Fruit fly (Drosophila melanogaster): ENCODE data around the gene PolG1.

PolG1 gene

dm6 chr2L:13803032-13803661 lies 24.4 kb downstream of the PolG1 start, which contains the start of gene CAH1 (continued):
- peak; percentile 41 for TF ChIP-seq CG10543 (GFP tag; optimal IDR thresholded peaks at IDR 0.05)
- TF ChIP-seq CG12769 (tag; optimal IDR thresholded peaks at IDR 0.05), result peak; percentile 83
- TF ChIP-seq amos (GFP tag; IDR thresholded peaks at IDR 0.05; ENCODE audit: partially characterized antibody), result peak; percentile 19; the same call in 1 of the 2 replicates
- TF ChIP-seq exex (tag; optimal IDR thresholded peaks at IDR 0.05), result peak; percentile 71
- TF ChIP-seq CG8290 (GFP tag; optimal IDR thresholded peaks at IDR 0.05), result no peak
- peak in 1 of 2 experiments; percentile 42 for TF ChIP-seq CG8290 (tag; optimal IDR thresholded peaks at IDR 0.05)
- no peak for TF ChIP-seq CG12104 (GFP tag; optimal IDR thresholded peaks at IDR 0.05)
- TF ChIP-seq slbo (GFP tag; IDR thresholded peaks at IDR 0.05), result 0 out of 2 replicates have a peak, but pooled peaks have one; percentile 5
- TF ChIP-seq Dbx (GFP tag; IDR thresholded peaks at IDR 0.05), result peak; percentile 44; the same call in 1 of the 3 replicates
- TF ChIP-seq CG3281 (GFP tag; optimal IDR thresholded peaks at IDR 0.05), result no peak
- no peak for TF ChIP-seq wdn (GFP tag; IDR thresholded peaks at IDR 0.05)
- peak; percentile 54; the same call in 1 of the 2 replicates for TF ChIP-seq rib (GFP tag; IDR thresholded peaks at IDR 0.05)
- peak in 1 of 2 experiments; percentile 37 for TF ChIP-seq Trl (optimal IDR thresholded peaks at IDR 0.05)
- TF ChIP-seq Trl (GFP tag; optimal IDR thresholded peaks at IDR 0.05), result no peak
- TF ChIP-seq dan (GFP tag; IDR thresholded peaks at IDR 0.05), result no peak
- peak; percentile 22 for TF ChIP-seq Ets65A (GFP tag)
- TF ChIP-seq CG9932 (GFP tag; IDR thresholded peaks at IDR 0.05), result 0 out of 2 replicates have a peak, but pooled peaks have one; percentile 43
- TF ChIP-seq pan (optimal IDR thresholded peaks at IDR 0.05), result no peak
- TF ChIP-seq pan (GFP tag; optimal IDR thresholded peaks at IDR 0.05 in 1 of 2, IDR thresholded peaks at IDR 0.05 in 1 of 2), result peak in 1 of 2 experiments; percentile 40
- TF ChIP-seq Med (GFP tag), result peak; percentile 73
- TF ChIP-seq CG15514 (GFP tag; optimal IDR thresholded peaks at IDR 0.05), result peak; percentile 21

- no peak for TF ChIP-seq CG1602 (GFP tag; optimal IDR thresholded peaks at IDR 0.05)
- peak; percentile 22 for TF ChIP-seq cwo (GFP tag; optimal IDR thresholded peaks at IDR 0.05)
- peak; percentile 60 for TF ChIP-seq Med (GFP tag)
- no peak for TF ChIP-seq CG10274 (GFP tag; optimal IDR thresholded peaks at IDR 0.05)
- peak; percentile 22; the same call in 1 of the 2 replicates for TF ChIP-seq Adf1 (GFP tag; IDR thresholded peaks at IDR 0.05)
- peak; percentile 45; the same call in 1 of the 2 replicates for TF ChIP-seq crol (GFP tag; IDR thresholded peaks at IDR 0.05)
- no peak for TF ChIP-seq ERR (GFP tag; optimal IDR thresholded peaks at IDR 0.05)
- no peak for TF ChIP-seq Myb (GFP tag; optimal IDR thresholded peaks at IDR 0.05)
- TF ChIP-seq CG32532 (GFP tag; IDR thresholded peaks at IDR 0.05), result 0 out of 2 replicates have a peak, but pooled peaks have one; percentile 18
- TF ChIP-seq CG15269 (tag; optimal IDR thresholded peaks at IDR 0.05), result peak; percentile 13
- TF ChIP-seq vvl (GFP tag; IDR thresholded peaks at IDR 0.05), result peak; percentile 46; the same call in 1 of the 2 replicates
- TF ChIP-seq CG10543 (GFP tag; optimal IDR thresholded peaks at IDR 0.05), result peak; percentile 50
- no peak for TF ChIP-seq nom (GFP tag; optimal IDR thresholded peaks at IDR 0.05)
- peak; percentile 83; the same call in 3 of the 4 replicates for TF ChIP-seq chinmo (GFP tag; IDR thresholded peaks at IDR 0.05; ENCODE audit: partially characterized antibody)
- no peak for TF ChIP-seq CG4360 (GFP tag; IDR thresholded peaks at IDR 0.05)
- TF ChIP-seq Pdp1 (GFP tag; optimal IDR thresholded peaks at IDR 0.05), result peak in 1 of 2 experiments; percentile 45
Measured at dm6 chr2L:13802075-13802639, 25.4 kb downstream of the PolG1 start.

dm6 chr2L:13801166-13801565 lies 26.4 kb downstream of the PolG1 start:
- TF ChIP-seq CG1233 (GFP tag; optimal IDR thresholded peaks at IDR 0.05), result peak; percentile 11
- TF ChIP-seq CG5180 (GFP tag; optimal IDR thresholded peaks at IDR 0.05), result no peak
- peak; percentile 12 for TF ChIP-seq CG3281 (GFP tag; optimal IDR thresholded peaks at IDR 0.05)
- no peak for TF ChIP-seq phol (tag; optimal IDR thresholded peaks at IDR 0.05)
- TF ChIP-seq lilli (GFP tag; optimal IDR thresholded peaks at IDR 0.05), result no peak
- no peak for TF ChIP-seq toy (GFP tag; IDR thresholded peaks at IDR 0.05)
- TF ChIP-seq repo (GFP tag; optimal IDR thresholded peaks at IDR 0.05), result no peak
- TF ChIP-seq ken (GFP tag; IDR thresholded peaks at IDR 0.05), result no peak
- no peak for TF ChIP-seq CG5953 (GFP tag; IDR thresholded peaks at IDR 0.05)
- no peak for TF ChIP-seq CG3065 (GFP tag; optimal IDR thresholded peaks at IDR 0.05)
- no peak for TF ChIP-seq Neu2 (GFP tag; optimal IDR thresholded peaks at IDR 0.05; ENCODE audit: borderline replicate concordance)
- TF ChIP-seq Optix (GFP tag; IDR thresholded peaks at IDR 0.05), result no peak
- peak; percentile 8 for TF ChIP-seq wek (GFP tag; optimal IDR thresholded peaks at IDR 0.05)
- TF ChIP-seq CG3407 (GFP tag; optimal IDR thresholded peaks at IDR 0.05), result peak; percentile 21
- no peak for TF ChIP-seq chinmo (GFP tag; IDR thresholded peaks at IDR 0.05; ENCODE audit: partially characterized antibody)
- TF ChIP-seq Dip2 (GFP tag; IDR thresholded peaks at IDR 0.05), result no peak

Measured in whole organism, embryonic.